Worm (Caenorhabditis elegans): ENCODE results near the gene puf-6.

- TF ChIP-seq nhr-237 (tag; optimal IDR thresholded peaks at IDR 0.05) (no peak), nhr-12 (tag; optimal IDR thresholded peaks at IDR 0.05) (no peak), egl-27 (tag; optimal IDR thresholded peaks at IDR 0.05) (no peak)
Observed at ce11 chrII:12994009-12994788, 49.0 kb downstream of the puf-6 start.
